Fruit fly (Drosophila melanogaster) whole organism, embryonic: ENCODE measurements around the gene Naam.

Experiments used
- Aef1 ChIP-seq: fragments of 200-800 bp; sonication (Bioruptor generic); IDR thresholded peaks from 3 replicates; pipeline ENCODE4 v1.3.6; 2022; ENCODE audit warnings: missing biosample characterization, missing genetic modification characterization
- Awh ChIP-seq: fragments of 200-800 bp; sonication (Bioruptor generic); IDR thresholded peaks from 2 replicates; pipeline ENCODE4, ENCODE4 v1.3.6; 2022; ENCODE audit warnings: missing biosample characterization, missing genetic modification characterization
- Blimp-1 ChIP-seq: fragments of 200-800 bp; sonication (Bioruptor generic); optimal IDR thresholded peaks from 3 replicates; lab custom pipeline; 2018; ENCODE audit warnings: missing biosample characterization, missing genetic modification characterization, mild to moderate bottlenecking, moderate library complexity, missing genetic modification reagents
- Bteb2 ChIP-seq: fragments of 200-800 bp; sonication (Bioruptor generic); optimal IDR thresholded peaks from 2 replicates; lab custom pipeline; 2016; ENCODE audit warnings: missing biosample characterization, missing genetic modification characterization
- CG10209 ChIP-seq: fragments of 200-800 bp; sonication (Bioruptor generic); optimal IDR thresholded peaks from 3 replicates; lab custom pipeline; 2017; ENCODE audit warnings: missing biosample characterization, mild to moderate bottlenecking, missing genetic modification characterization, missing genetic modification reagents
- CG1024 ChIP-seq: fragments of 200-800 bp; sonication (Bioruptor generic); IDR thresholded peaks from 2 replicates; pipeline ENCODE4 v1.3.6; 2022; ENCODE audit warnings: missing biosample characterization, missing genetic modification characterization
- CG11723 ChIP-seq: fragments of 200-800 bp; sonication (Bioruptor generic); optimal IDR thresholded peaks from 2 replicates; lab custom pipeline; 2017; ENCODE audit warnings: missing biosample characterization, mild to moderate bottlenecking, missing genetic modification characterization
- CG12071 ChIP-seq: fragments of 200-800 bp; sonication (Bioruptor generic); optimal IDR thresholded peaks from 3 replicates; lab custom pipeline; 2018; ENCODE audit warnings: missing biosample characterization, mild to moderate bottlenecking, missing genetic modification characterization
- CG15479 ChIP-seq: fragments of 200-800 bp; sonication (Bioruptor generic); optimal IDR thresholded peaks from 3 replicates; lab custom pipeline; 2019; ENCODE audit warnings: missing biosample characterization, mild to moderate bottlenecking, missing genetic modification characterization, moderate library complexity
- CG1647 ChIP-seq: fragments of 200-800 bp; sonication (Bioruptor generic); optimal IDR thresholded peaks from 3 replicates; lab custom pipeline; 2016; ENCODE audit warnings: missing biosample characterization, missing genetic modification characterization
- CG17361 ChIP-seq: fragments of 200-800 bp; sonication (Bioruptor generic); IDR thresholded peaks from 3 replicates; pipeline ENCODE4 v1.3.6; 2022; ENCODE audit warnings: missing biosample characterization, missing genetic modification characterization
- CG31365 ChIP-seq: fragments of 200-800 bp; sonication (Bioruptor generic); optimal IDR thresholded peaks from 2 replicates; lab custom pipeline; 2018; ENCODE audit warnings: missing biosample characterization, mild to moderate bottlenecking, missing genetic modification characterization
- CG3281 ChIP-seq: fragments of 200-800 bp; sonication (Bioruptor generic); optimal IDR thresholded peaks from 3 replicates; lab custom pipeline; 2017; ENCODE audit warnings: missing biosample characterization, mild to moderate bottlenecking, missing genetic modification characterization
- CG3995 ChIP-seq: fragments of 200-800 bp; sonication (Bioruptor generic); optimal IDR thresholded peaks from 3 replicates; lab custom pipeline; 2016; ENCODE audit warnings: missing biosample characterization, missing genetic modification characterization
- CG42726 ChIP-seq: fragments of 200-800 bp; sonication (Bioruptor generic); IDR thresholded peaks from 2 replicates; pipeline ENCODE4 v1.3.6; 2022; ENCODE audit warnings: missing biosample characterization, missing genetic modification characterization; ENCODE audit not compliant: partially characterized antibody
- CG4730 ChIP-seq: fragments of 200-800 bp; sonication (Bioruptor generic); IDR thresholded peaks from 2 replicates; pipeline ENCODE4 v1.3.6; 2022; ENCODE audit warnings: missing biosample characterization, missing genetic modification characterization
- CG4854 ChIP-seq: fragments of 200-800 bp; sonication (Bioruptor generic); optimal IDR thresholded peaks from 2 replicates; lab custom pipeline; 2016; ENCODE audit warnings: missing biosample characterization, missing genetic modification characterization, inconsistent platforms
- CG5180 ChIP-seq: fragments of 200-800 bp; sonication (Bioruptor generic); optimal IDR thresholded peaks from 3 replicates; lab custom pipeline; 2017; ENCODE audit warnings: missing biosample characterization, missing genetic modification characterization, mild to moderate bottlenecking, moderate library complexity, missing genetic modification reagents
- CG6791 ChIP-seq: fragments of 200-800 bp; sonication (Bioruptor generic); IDR thresholded peaks from 3 replicates; pipeline ENCODE4 v1.3.6; 2022; ENCODE audit warnings: missing biosample characterization, missing genetic modification characterization; ENCODE audit not compliant: partially characterized antibody
- CG9609 ChIP-seq: fragments of 200-800 bp; sonication (Bioruptor generic); optimal IDR thresholded peaks from 3 replicates; lab custom pipeline; 2016; ENCODE audit warnings: missing biosample characterization, missing genetic modification characterization
- Chrac-16 ChIP-seq: fragments of 200-800 bp; sonication (Bioruptor generic); optimal IDR thresholded peaks from 3 replicates; lab custom pipeline; 2016; ENCODE audit warnings: missing biosample characterization, missing genetic modification characterization
- Deaf1 ChIP-seq: fragments of 200-800 bp; optimal IDR thresholded peaks from 3 replicates; lab custom pipeline; 2019; ENCODE audit warnings: missing biosample characterization, mild to moderate bottlenecking, missing genetic modification characterization, moderate library complexity
- Gsc ChIP-seq: fragments of 200-800 bp; sonication (Bioruptor generic); IDR thresholded peaks from 2 replicates; pipeline ENCODE4 v1.3.6; 2022; ENCODE audit warnings: missing biosample characterization, missing genetic modification characterization
- Gug ChIP-seq: fragments of 200-800 bp; sonication (Bioruptor generic); IDR thresholded peaks from 4 replicates; pipeline ENCODE4 v1.3.6; 2022; ENCODE audit warnings: missing biosample characterization, missing genetic modification characterization
- HLHmδ ChIP-seq: fragments of 200-800 bp; sonication (Bioruptor generic); optimal IDR thresholded peaks from 2 replicates; lab custom pipeline; 2018; ENCODE audit warnings: missing biosample characterization, mild to moderate bottlenecking, missing genetic modification characterization, moderate library complexity
- Hsf ChIP-seq: fragments of 200-800 bp; sonication (Bioruptor generic); optimal IDR thresholded peaks from 3 replicates; lab custom pipeline; 2016; ENCODE audit warnings: missing biosample characterization, missing genetic modification characterization
- Lhr ChIP-seq: fragments of 200-800 bp; sonication (Bioruptor generic); optimal IDR thresholded peaks from 3 replicates; lab custom pipeline; 2017; ENCODE audit warnings: mild to moderate bottlenecking, missing biosample characterization, missing genetic modification reagents, missing genetic modification characterization
- Mad ChIP-seq: fragments of 200-800 bp; sonication (Bioruptor generic); optimal IDR thresholded peaks from 2 replicates; lab custom pipeline; 2016; ENCODE audit warnings: missing biosample characterization, missing genetic modification characterization
- Mrtf ChIP-seq: fragments of 200-800 bp; sonication (Bioruptor generic); IDR thresholded peaks from 3 replicates; pipeline ENCODE4 v1.3.6; 2022; ENCODE audit warnings: missing biosample characterization, missing genetic modification characterization
- Myb ChIP-seq: fragments of 200-800 bp; sonication (Bioruptor generic); optimal IDR thresholded peaks from 2 replicates; lab custom pipeline; 2016; ENCODE audit warnings: missing biosample characterization, missing genetic modification characterization
- NC2β ChIP-seq: fragments of 200-800 bp; sonication (Bioruptor generic); optimal IDR thresholded peaks from 2 replicates; lab custom pipeline; 2016; ENCODE audit warnings: missing biosample characterization, missing genetic modification characterization
- NFAT ChIP-seq: fragments of 200-800 bp; sonication (Bioruptor generic); IDR thresholded peaks from 2 replicates; pipeline ENCODE4 v1.3.6; 2022; ENCODE audit warnings: missing biosample characterization, missing genetic modification characterization
- Neu2 ChIP-seq: fragments of 200-800 bp; sonication (Bioruptor generic); optimal IDR thresholded peaks from 3 replicates; lab custom pipeline; 2016; ENCODE audit warnings: missing biosample characterization, missing genetic modification characterization, borderline replicate concordance
- Opbp ChIP-seq: fragments of 200-800 bp; sonication (Bioruptor generic); IDR thresholded peaks from 3 replicates; pipeline ENCODE4 v1.3.6; 2022; ENCODE audit warnings: missing biosample characterization, missing genetic modification characterization; ENCODE audit not compliant: partially characterized antibody
- Ptx1 ChIP-seq: fragments of 200-800 bp; sonication (Bioruptor generic); IDR thresholded peaks from 2 replicates; pipeline ENCODE4 v1.3.6; 2022; ENCODE audit warnings: missing biosample characterization, missing genetic modification characterization
- Taf1 ChIP-seq: fragments of 200-800 bp; sonication (Bioruptor generic); IDR thresholded peaks from 2 replicates; pipeline ENCODE4 v1.3.6; 2022; ENCODE audit warnings: missing biosample characterization, missing genetic modification characterization
- btn ChIP-seq: fragments of 200-800 bp; sonication (Bioruptor generic); optimal IDR thresholded peaks from 2 replicates; lab custom pipeline; 2016; ENCODE audit warnings: missing biosample characterization, missing genetic modification characterization
- cas ChIP-seq: fragments of 200-800 bp; sonication (Bioruptor generic); IDR thresholded peaks from 2 replicates; pipeline ENCODE4 v1.3.6; 2022; ENCODE audit warnings: missing biosample characterization, missing genetic modification characterization
- chn ChIP-seq: fragments of 200-800 bp; sonication (Bioruptor generic); optimal IDR thresholded peaks from 2 replicates; lab custom pipeline; 2016; ENCODE audit warnings: missing biosample characterization, missing genetic modification characterization
- ci ChIP-seq: fragments of 200-800 bp; sonication (Bioruptor generic); IDR thresholded peaks from 3 replicates; pipeline ENCODE4 v1.3.6; 2022; ENCODE audit warnings: missing biosample characterization, missing genetic modification characterization
- dmrt99B ChIP-seq: fragments of 200-800 bp; sonication (Bioruptor generic); optimal IDR thresholded peaks from 2 replicates; lab custom pipeline; 2018; ENCODE audit warnings: missing biosample characterization, mild to moderate bottlenecking, missing genetic modification characterization, moderate library complexity
- dpn ChIP-seq, 2 experiments: fragments of 200-800 bp; sonication (Bioruptor generic); optimal IDR thresholded peaks; 3 replicates each; lab custom pipeline; 2016; ENCODE audit warnings: missing biosample characterization in 2 of 2, missing genetic modification characterization in 2 of 2
- dysf ChIP-seq: fragments of 200-800 bp; sonication (Bioruptor generic); IDR thresholded peaks from 3 replicates; pipeline ENCODE4 v1.3.6; 2022; ENCODE audit warnings: missing biosample characterization, missing genetic modification characterization
- ken ChIP-seq: fragments of 200-800 bp; sonication (Bioruptor generic); IDR thresholded peaks from 3 replicates; pipeline ENCODE4 v1.3.6; 2022; ENCODE audit warnings: missing biosample characterization, missing genetic modification characterization
- otp ChIP-seq: fragments of 200-800 bp; sonication (Bioruptor generic); IDR thresholded peaks from 3 replicates; pipeline ENCODE4, ENCODE4 v1.3.6; 2022; ENCODE audit warnings: missing biosample characterization, missing genetic modification characterization
- pho ChIP-seq: fragments of 200-800 bp; sonication (Bioruptor generic); optimal IDR thresholded peaks from 2 replicates; lab custom pipeline; 2016; ENCODE audit warnings: missing biosample characterization, missing genetic modification characterization
- rib ChIP-seq: fragments of 200-800 bp; sonication (Bioruptor generic); IDR thresholded peaks from 2 replicates; pipeline ENCODE4 v1.3.6; 2022; ENCODE audit warnings: missing biosample characterization, missing genetic modification characterization
- ssp ChIP-seq: fragments of 200-800 bp; sonication (Bioruptor generic); IDR thresholded peaks from 2 replicates; pipeline ENCODE4 v1.3.6; 2022; ENCODE audit warnings: missing biosample characterization, missing genetic modification characterization
- tgo ChIP-seq: fragments of 200-800 bp; sonication (Bioruptor generic); IDR thresholded peaks from 3 replicates; pipeline ENCODE4 v1.3.6; 2022; ENCODE audit warnings: missing biosample characterization, missing genetic modification characterization
- tna ChIP-seq: fragments of 200-800 bp; sonication (Bioruptor generic); IDR thresholded peaks from 2 replicates; pipeline ENCODE4 v1.3.6; 2022; ENCODE audit warnings: missing biosample characterization, missing genetic modification characterization; ENCODE audit not compliant: partially characterized antibody
- zf30C ChIP-seq: fragments of 200-800 bp; sonication (Bioruptor generic); optimal IDR thresholded peaks from 3 replicates; lab custom pipeline; 2018; ENCODE audit warnings: missing biosample characterization, mild to moderate bottlenecking, missing genetic modification characterization

Naam gene

DNA sequence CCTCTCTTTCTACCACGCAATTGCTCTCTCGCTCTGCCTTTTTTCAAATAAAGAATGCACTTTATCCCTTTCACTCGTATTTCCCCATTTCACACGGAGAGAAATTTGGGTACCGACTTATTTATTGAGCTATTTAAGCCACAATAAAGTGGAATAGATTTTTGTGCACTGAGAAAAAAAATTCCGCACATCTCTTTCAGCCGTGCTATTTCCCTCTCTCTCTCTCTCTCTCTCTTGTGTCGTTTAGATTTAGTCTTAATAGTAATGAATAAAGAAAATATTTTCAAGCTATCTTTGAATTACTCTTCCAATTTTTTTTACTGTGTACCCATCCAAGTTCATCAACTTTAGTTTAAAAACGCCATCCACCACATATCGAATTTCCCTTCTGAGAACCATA lies 47.6 kb upstream of the Naam start (continued):
- TF ChIP-seq CG17361 (GFP tag; lab: Robert Waterston, UW) = peak; percentile 57; the same call in 2 of the 3 replicates
- peak; percentile 19 for TF ChIP-seq chn (GFP tag; lab: Kevin White, UChicago)
- no peak for TF ChIP-seq Neu2
- no peak for TF ChIP-seq CG4730 (GFP tag; lab: Robert Waterston, UW)
- peak; percentile 41 for TF ChIP-seq CG12071 (GFP tag; lab: Kevin White, UChicago)
- TF ChIP-seq CG31365 (tag; lab: Kevin White, UChicago) = no peak
- peak; percentile 4 for TF ChIP-seq CG11723 (GFP tag; lab: Kevin White, UChicago)
- peak; percentile 75 for TF ChIP-seq dysf (GFP tag; lab: Robert Waterston, UW)
- peak; percentile 6 for TF ChIP-seq CG3281 (GFP tag; lab: Kevin White, UChicago)
- peak; percentile 63 for TF ChIP-seq Ptx1 (GFP tag; lab: Robert Waterston, UW)
- peak; percentile 24 for TF ChIP-seq CG4854
- no peak for TF ChIP-seq CG1024 (GFP tag; lab: Robert Waterston, UW)
- TF ChIP-seq Aef1 (GFP tag; lab: Robert Waterston, UW) = peak; percentile 62
- TF ChIP-seq Awh = 0 out of 2 replicates have a peak, but pooled peaks have one; percentile 36
- peak; percentile 59; the same call in 1 of the 2 replicates for TF ChIP-seq NFAT (GFP tag; lab: Robert Waterston, UW)
- TF ChIP-seq CG5180 (GFP tag; lab: Kevin White, UChicago) = no peak
- TF ChIP-seq ssp (GFP tag; lab: Robert Waterston, UW) = no peak
- 0 out of 2 replicates have a peak, but pooled peaks have one; percentile 25 for TF ChIP-seq rib (GFP tag; lab: Robert Waterston, UW)
- peak; percentile 3 for TF ChIP-seq Mad (GFP tag; lab: Kevin White, UChicago)
- 0 out of 3 replicates have a peak, but pooled peaks have one; percentile 41 for TF ChIP-seq otp (GFP tag; lab: Robert Waterston, UW)
- TF ChIP-seq dpn (GFP tag; optimal IDR thresholded peaks at IDR 0.05; lab: Kevin White, UChicago) = peak; percentile 53 to 60
- TF ChIP-seq dmrt99B = peak; percentile 69
- peak; percentile 69 for TF ChIP-seq ken (GFP tag; lab: Robert Waterston, UW)
- no peak for TF ChIP-seq zf30C (GFP tag; lab: Kevin White, UChicago)
- TF ChIP-seq Blimp-1 (GFP tag; lab: Kevin White, UChicago) = peak; percentile 60
- no peak for TF ChIP-seq CG1647 (GFP tag; lab: Kevin White, UChicago)
- peak; percentile 57; the same call in 2 of the 3 replicates for TF ChIP-seq tgo (GFP tag; lab: Robert Waterston, UW)
- peak; percentile 10 for TF ChIP-seq Lhr
- no peak for TF ChIP-seq btn (GFP tag; lab: Kevin White, UChicago)
- no peak for TF ChIP-seq CG42726 (GFP tag; lab: Robert Waterston, UW)
- no peak for TF ChIP-seq HLHmδ
- TF ChIP-seq Hsf (GFP tag; lab: Kevin White, UChicago) = peak; percentile 65
- peak; percentile 34 for TF ChIP-seq CG10209 (GFP tag; lab: Kevin White, UChicago)
- no peak for TF ChIP-seq CG15479
- no peak for TF ChIP-seq NC2β (GFP tag; lab: Kevin White, UChicago)
- peak; percentile 30; the same call in 1 of the 2 replicates for TF ChIP-seq Taf1 (GFP tag; lab: Robert Waterston, UW)
- peak; percentile 33; the same call in 1 of the 3 replicates for TF ChIP-seq Mrtf (GFP tag; lab: Robert Waterston, UW)
- TF ChIP-seq tna = no peak
- TF ChIP-seq Opbp (GFP tag; lab: Robert Waterston, UW) = no peak
- no peak for TF ChIP-seq cas
- TF ChIP-seq CG6791 = no peak
- peak; percentile 74; the same call in 2 of the 3 replicates for TF ChIP-seq ci (GFP tag; lab: Robert Waterston, UW)
- TF ChIP-seq Gsc (GFP tag; lab: Robert Waterston, UW) = no peak
- peak; percentile 10 for TF ChIP-seq Myb (GFP tag; lab: Kevin White, UChicago)
- TF ChIP-seq Chrac-16 (GFP tag; lab: Kevin White, UChicago) = peak; percentile 28
- TF ChIP-seq pho (GFP tag; lab: Kevin White, UChicago) = peak; percentile 60
- peak; percentile 47 for TF ChIP-seq Bteb2 (GFP tag; lab: Kevin White, UChicago)
- peak; percentile 25 for TF ChIP-seq CG9609 (GFP tag; lab: Kevin White, UChicago)
- no peak for TF ChIP-seq Deaf1 (tag; lab: Kevin White, UChicago)
- peak; percentile 66 for TF ChIP-seq Gug
- no peak for TF ChIP-seq CG3995 (GFP tag; lab: Kevin White, UChicago)
